Worm (Caenorhabditis elegans): ENCODE measurements around the gene Y26G10.6.

DNA sequence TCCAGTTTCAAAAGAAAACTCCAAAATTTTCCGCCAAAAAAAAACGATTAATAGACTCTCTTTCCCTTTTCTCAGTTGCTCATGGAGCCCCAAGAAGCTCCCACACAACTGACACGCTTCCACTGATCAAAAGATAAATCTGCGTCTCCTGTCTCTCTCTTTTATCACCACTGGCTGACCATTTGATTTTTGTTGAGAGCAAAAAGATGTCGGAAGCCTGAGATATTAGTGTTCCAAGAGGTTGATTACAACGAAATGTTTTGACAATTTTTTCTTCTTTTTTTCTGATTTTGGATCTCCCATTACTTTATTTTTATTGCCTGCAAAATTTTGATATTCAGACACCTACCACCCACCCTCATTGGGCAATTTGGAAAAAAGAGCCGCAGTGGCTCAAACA lies 32.8 kb downstream of the Y26G10.6 start, which contains the start of gene twk-42:
- no peak for TF ChIP-seq fos-1 (tag; optimal IDR thresholded peaks at IDR 0.05)
- no peak for TF ChIP-seq ama-1 (optimal IDR thresholded peaks at IDR 0.05)
- peak; percentile 29 for TF ChIP-seq rnt-1 (tag; optimal IDR thresholded peaks at IDR 0.05)
- TF ChIP-seq vab-15 (tag; optimal IDR thresholded peaks at IDR 0.05) = no peak
- no peak for TF ChIP-seq sptf-1 (tag; optimal IDR thresholded peaks at IDR 0.05)
